Worm (Caenorhabditis elegans) whole organism, L4/young adult: ENCODE results near the gene F13C5.2.

Source experiments
- W03F9.2 ChIP-seq: fragments of 150-350 bp; optimal IDR thresholded peaks from 2 replicates; lab custom pipeline; 2014; ENCODE audit warnings: missing biosample characterization, missing genetic modification characterization
- dao-5 ChIP-seq: sonication (generic microtip); optimal IDR thresholded peaks from 2 replicates; lab custom pipeline; 2016; ENCODE audit warnings: missing genotype, missing genetic modification characterization, moderate library complexity, missing compliant biosample characterization
- him-1 ChIP-seq: sonication (generic microtip); optimal IDR thresholded peaks from 2 replicates; lab custom pipeline; 2016; ENCODE audit warnings: missing genotype, missing genetic modification reagents, missing genetic modification characterization, missing compliant biosample characterization

The F13C5.2 gene

DNA sequence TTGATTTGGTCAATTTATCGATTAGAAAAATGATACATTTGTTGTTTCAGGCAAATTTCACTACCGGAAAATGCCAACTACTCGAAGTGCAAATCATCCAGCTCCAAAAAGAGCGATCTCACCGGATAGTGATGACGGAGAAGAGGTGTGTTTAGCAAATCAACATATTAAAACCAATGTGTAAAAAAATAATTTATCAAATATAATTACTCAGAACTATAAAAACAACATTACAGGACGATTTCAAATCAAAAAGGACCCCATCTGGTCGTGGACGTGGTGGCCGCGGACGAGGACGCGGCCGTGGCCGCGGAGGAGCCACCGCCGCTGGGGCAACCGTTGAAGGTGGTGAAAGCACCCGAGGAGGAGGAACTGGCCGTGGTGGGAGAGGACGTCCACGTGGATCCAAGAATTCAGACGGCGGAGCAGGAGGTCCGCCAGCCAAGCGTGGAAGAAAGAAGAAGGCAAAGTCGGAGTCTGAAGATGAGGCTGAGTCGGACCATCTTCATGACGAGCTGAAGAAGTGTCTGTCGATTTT, at the start of gene F13C5.2:
F13C5.2 (plus strand) TSS at position 51 of the 538 bp plus-strand sequence.
- TF ChIP-seq W03F9.2 (tag; lab: Kevin White, UChicago) (no peak), him-1 (tag; lab: Kevin White, UChicago) (no peak), dao-5 (no peak)

DNA sequence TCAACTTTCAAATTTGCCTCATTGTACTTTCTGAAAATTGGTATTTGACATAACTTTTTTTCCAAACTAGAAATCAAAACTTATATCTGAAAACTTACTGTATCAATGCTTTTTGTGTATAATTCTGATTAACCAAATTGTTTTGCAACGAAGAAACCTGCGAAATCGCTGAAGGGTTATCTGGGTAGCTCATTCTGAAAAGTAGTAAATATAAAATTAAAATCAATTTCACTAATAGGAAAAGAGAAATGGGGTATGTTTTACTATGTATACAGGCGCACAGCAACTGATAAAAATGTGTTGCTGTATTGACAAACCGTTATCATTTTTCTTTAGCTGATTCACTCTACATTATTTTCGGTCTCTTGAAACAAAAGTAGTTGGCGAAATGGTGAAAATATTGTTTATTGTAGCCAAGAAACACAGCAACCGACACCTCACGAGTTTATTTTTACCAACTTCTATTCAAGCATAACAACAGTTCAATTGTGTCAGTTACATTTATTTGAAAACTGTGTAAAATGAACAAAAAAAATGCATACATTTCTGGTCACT, 42.5 kb upstream of the F13C5.2 start, which contains the start of gene F57C12.2:
F57C12.2 (minus strand) TSS at position 218 of the 555 bp plus-strand sequence.
- no peak for TF ChIP-seq W03F9.2 (tag; lab: Kevin White, UChicago)
- no peak for TF ChIP-seq dao-5
- TF ChIP-seq him-1 (tag; lab: Kevin White, UChicago), result no peak

ce11 chrX:553420-553819, 40.3 kb upstream of the F13C5.2 start:
- no peak for TF ChIP-seq dao-5
- TF ChIP-seq W03F9.2 (tag; lab: Kevin White, UChicago), result no peak
- no peak for TF ChIP-seq him-1 (tag; lab: Kevin White, UChicago)

DNA sequence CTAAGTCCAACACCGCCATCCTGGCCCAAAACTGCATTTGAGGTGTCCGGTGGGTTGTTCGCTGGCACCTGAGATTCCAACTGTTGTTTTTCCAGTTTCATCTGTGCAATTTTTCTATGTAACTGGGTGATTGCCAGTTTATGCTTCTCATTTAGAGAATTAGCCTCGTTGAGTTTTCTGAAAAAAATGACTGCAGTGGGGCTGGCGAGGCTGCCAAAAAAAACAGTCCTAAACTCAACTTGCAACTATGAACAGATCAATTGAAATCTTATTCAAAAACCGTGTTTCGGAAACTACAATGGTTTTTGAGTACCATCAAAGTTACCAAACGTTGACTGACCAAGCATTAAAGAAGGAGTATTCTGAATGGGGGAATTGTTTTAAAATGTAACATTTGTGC, 39.9 kb upstream of the F13C5.2 start, which contains the start of gene F57C12.6:
F57C12.6 (minus strand) TSS at position 101 of the 400 bp plus-strand sequence.
- TF ChIP-seq him-1 (tag; lab: Kevin White, UChicago), result no peak
- no peak for TF ChIP-seq dao-5
- TF ChIP-seq W03F9.2 (tag; lab: Kevin White, UChicago), result no peak

DNA sequence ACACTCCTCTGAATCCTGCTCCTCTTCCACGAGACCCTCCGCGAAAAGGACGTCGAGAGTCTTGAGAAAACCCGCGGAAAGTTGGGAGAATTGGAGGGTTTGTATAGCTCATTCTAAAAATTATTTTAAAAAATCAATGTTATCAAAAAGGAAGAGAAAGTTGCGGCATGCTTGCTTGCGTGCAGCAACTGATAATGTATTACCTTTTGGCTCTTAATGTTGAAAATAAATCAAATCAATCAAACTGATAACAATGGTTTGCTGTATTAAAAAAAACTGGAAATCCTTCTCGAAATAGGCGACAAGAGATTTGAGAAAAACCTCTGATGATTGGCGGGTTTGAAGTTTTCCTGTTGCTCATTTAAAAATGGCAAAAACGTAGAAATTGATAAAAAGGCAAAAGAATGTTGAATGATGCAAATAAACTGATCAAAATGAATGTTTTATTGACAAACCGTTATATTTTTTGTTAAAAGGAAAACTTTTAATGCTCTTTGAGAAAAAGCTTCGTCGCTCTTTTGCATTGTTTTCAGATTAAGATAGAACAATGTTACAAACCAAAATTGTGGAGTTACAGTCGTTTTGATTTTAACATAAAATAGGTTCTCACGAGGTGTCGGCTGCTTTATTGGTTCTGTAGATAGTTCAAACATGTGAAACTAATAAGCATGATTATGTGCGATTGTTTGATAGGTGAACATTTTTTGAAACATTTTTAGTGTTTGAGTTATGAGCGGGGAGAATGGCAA, 38.5 kb upstream of the F13C5.2 start:
- TF ChIP-seq W03F9.2 (tag; lab: Kevin White, UChicago) (no peak), dao-5 (no peak), him-1 (tag; lab: Kevin White, UChicago) (no peak)

DNA sequence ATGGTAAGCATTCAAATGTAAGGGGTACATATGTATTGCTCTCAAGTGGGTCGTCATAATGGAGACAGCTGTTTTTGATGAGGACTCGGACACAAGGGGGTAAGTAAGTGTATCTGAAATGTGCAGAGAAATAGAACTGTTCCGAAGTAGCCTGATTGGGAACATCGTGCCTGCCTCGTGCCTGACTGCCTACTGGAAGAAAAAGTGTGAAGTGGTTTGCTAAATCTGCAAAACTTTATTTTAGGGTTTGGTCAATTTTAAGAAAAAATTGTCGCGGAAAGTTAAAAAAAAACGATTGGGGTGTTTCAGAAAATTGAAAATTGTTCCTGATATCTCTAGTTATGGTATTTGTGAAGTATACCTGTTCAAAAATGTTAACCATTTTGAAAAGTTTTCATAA, 36.6 kb upstream of the F13C5.2 start, which contains the start of gene hlh-19:
hlh-19 (minus strand) TSS at position 101 of the 400 bp plus-strand sequence.
- TF ChIP-seq dao-5 (no peak), W03F9.2 (tag; lab: Kevin White, UChicago) (no peak), him-1 (tag; lab: Kevin White, UChicago) (no peak)

- TF ChIP-seq him-1 (tag; lab: Kevin White, UChicago), result no peak
- TF ChIP-seq W03F9.2 (tag; lab: Kevin White, UChicago), result no peak
- TF ChIP-seq dao-5, result no peak
Observed at ce11 chrX:557857-558256, 35.9 kb upstream of the F13C5.2 start, which contains the start of gene nas-38. TSS of gene nas-38 (plus strand) at chrX:558157.

- TF ChIP-seq him-1 (tag; lab: Kevin White, UChicago) (no peak), W03F9.2 (tag; lab: Kevin White, UChicago) (no peak), dao-5 (no peak)
Observed at ce11 chrX:571367-571766, 22.4 kb upstream of the F13C5.2 start.

DNA sequence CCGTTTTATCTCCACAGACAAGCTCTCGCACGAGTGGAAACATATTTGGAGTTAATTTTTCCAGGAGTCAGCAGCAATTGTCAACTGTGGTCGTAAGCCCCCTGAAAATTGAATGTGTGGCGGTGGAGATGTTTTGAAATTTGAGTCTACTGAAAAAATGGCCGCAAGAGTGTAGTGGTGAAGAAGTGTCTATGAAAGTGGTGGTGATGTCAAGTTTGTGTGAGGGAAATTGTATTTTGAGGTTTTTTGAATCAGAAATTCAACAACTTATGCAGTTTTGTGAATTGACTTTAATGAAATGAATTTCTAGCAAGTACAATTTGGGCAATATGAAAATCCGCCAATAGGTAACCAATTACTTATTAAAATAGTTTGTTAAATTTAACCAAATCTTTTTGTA, 21.2 kb upstream of the F13C5.2 start, which contains the start of gene mrp-2:
mrp-2 (minus strand) TSS at position 101 of the 400 bp plus-strand sequence.
- TF ChIP-seq him-1 (tag; lab: Kevin White, UChicago), result no peak
- TF ChIP-seq dao-5, result no peak
- no peak for TF ChIP-seq W03F9.2 (tag; lab: Kevin White, UChicago)

DNA sequence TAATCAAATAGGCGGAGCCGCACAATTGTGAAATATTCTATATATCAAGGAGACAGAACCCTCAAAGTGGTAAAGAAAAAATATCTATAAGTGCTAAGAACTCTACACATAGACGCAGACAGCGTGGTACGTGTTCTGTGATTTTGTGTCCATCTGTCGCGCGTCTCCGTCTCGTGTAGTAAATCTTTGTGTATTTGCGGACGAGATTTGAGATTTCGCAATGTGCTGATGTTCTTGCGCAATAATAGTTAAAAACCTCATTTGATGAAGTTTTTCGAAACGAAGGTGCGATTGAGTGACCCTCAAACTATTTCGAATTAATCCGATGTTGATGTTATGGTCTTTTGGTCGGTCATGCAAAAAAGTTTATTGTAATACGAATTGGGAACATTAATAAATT, 20.5 kb upstream of the F13C5.2 start:
- TF ChIP-seq W03F9.2 (tag; lab: Kevin White, UChicago), result no peak
- no peak for TF ChIP-seq him-1 (tag; lab: Kevin White, UChicago)
- no peak for TF ChIP-seq dao-5

ce11 chrX:575084-575483, 18.7 kb upstream of the F13C5.2 start:
- TF ChIP-seq W03F9.2 (tag; lab: Kevin White, UChicago), result no peak
- no peak for TF ChIP-seq him-1 (tag; lab: Kevin White, UChicago)
- TF ChIP-seq dao-5, result no peak

DNA sequence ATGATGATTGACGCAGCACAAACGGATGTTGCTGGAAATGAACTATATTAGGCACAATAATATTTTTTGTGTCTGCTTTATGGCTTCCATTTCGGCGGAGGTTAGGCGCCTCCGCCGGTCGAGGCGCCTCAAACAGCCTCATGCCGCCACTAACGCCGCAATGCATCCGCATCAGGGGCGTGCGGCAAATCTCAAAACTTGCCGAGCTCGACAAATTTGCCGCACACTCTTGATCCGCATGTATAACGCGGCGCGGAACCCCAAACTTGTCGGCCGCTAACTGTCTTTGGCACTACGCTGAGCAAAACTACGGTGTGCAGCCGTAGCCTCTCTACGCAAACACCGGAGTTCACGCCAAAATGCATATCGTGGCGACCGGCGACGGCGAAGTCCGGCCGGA, 12.0 kb upstream of the F13C5.2 start:
- TF ChIP-seq dao-5, result no peak
- TF ChIP-seq him-1 (tag; lab: Kevin White, UChicago), result no peak

- no peak for TF ChIP-seq W03F9.2 (tag; lab: Kevin White, UChicago)
- no peak for TF ChIP-seq him-1 (tag; lab: Kevin White, UChicago)
- TF ChIP-seq dao-5, result no peak
Observed at ce11 chrX:585598-586217, 8.1 kb upstream of the F13C5.2 start.

ce11 chrX:587798-588197, 6.0 kb upstream of the F13C5.2 start, which contains the start of gene mrp-1:
TSS of gene mrp-1 (minus strand) at chrX:587898.
- no peak for TF ChIP-seq dao-5
- TF ChIP-seq W03F9.2 (tag; lab: Kevin White, UChicago), result no peak
- TF ChIP-seq him-1 (tag; lab: Kevin White, UChicago), result no peak
